Worm (Caenorhabditis elegans) whole organism, L4/young adult: Measurements from ENCODE around the gene F46B6.5.

Experiments
- W03F9.2 ChIP-seq: fragments of 150-350 bp; optimal IDR thresholded peaks from 2 replicates; lab custom pipeline; 2014; ENCODE audit warnings: missing biosample characterization, missing genetic modification characterization
- dao-5 ChIP-seq: sonication (generic microtip); optimal IDR thresholded peaks from 2 replicates; lab custom pipeline; 2016; ENCODE audit warnings: missing genotype, missing genetic modification characterization, moderate library complexity, missing compliant biosample characterization
- him-1 ChIP-seq: sonication (generic microtip); optimal IDR thresholded peaks from 2 replicates; lab custom pipeline; 2016; ENCODE audit warnings: missing genotype, missing genetic modification reagents, missing genetic modification characterization, missing compliant biosample characterization

DNA sequence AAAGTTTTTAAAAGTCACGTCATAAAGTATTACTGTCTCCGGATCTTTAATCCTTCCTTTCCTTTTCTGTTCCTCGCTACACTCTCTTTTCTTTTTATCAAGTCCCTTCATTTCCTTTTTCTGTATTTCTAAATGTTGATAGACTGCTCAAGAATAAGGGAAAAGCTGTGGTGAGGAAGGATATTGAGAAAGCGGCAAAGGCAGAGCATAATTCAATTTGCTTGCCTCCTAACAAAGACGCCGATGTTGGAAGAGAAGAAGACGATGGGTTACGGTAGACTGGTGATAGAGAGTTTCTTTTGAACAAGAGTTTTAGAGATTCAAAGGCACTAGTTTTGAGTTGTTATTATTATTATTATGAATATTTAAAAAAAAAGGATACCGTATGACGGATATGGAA is 17.2 kb downstream of the F46B6.5 start:
- no peak for TF ChIP-seq him-1 (tag; lab: Kevin White, UChicago)
- TF ChIP-seq W03F9.2: no peak
- TF ChIP-seq dao-5: no peak
